Worm (Caenorhabditis elegans) whole organism, L3 larva: ENCODE data around the gene C10A4.9.

ENCODE experiments used
- R02D3.7 ChIP-seq: fragments of 150-350 bp; optimal IDR thresholded peaks from 2 replicates; lab custom pipeline; 2014; ENCODE audit warnings: missing biosample characterization, missing genetic modification characterization
- ZK546.5 ChIP-seq: sonication (generic microtip); optimal IDR thresholded peaks from 2 replicates; lab custom pipeline; 2017; ENCODE audit warnings: missing biosample characterization, missing genetic modification characterization
- aly-2 ChIP-seq: fragments of 150-350 bp; optimal IDR thresholded peaks from 2 replicates; lab custom pipeline; 2014; ENCODE audit warnings: missing biosample characterization, missing genetic modification characterization
- ama-1 ChIP-seq: fragments of 150-350 bp; optimal IDR thresholded peaks from 2 replicates; lab custom pipeline; 2018
- ceh-16 ChIP-seq: sonication (generic microtip); optimal IDR thresholded peaks from 2 replicates; lab custom pipeline; 2017; ENCODE audit warnings: missing biosample characterization, missing genetic modification characterization
- ceh-28 ChIP-seq: fragments of 150-350 bp; optimal IDR thresholded peaks from 2 replicates; lab custom pipeline; 2014; ENCODE audit warnings: missing biosample characterization, missing genetic modification reagents, missing genetic modification characterization
- ceh-9 ChIP-seq: sonication (generic microtip); optimal IDR thresholded peaks from 2 replicates; lab custom pipeline; 2018; ENCODE audit warnings: missing biosample characterization, missing genetic modification characterization
- daf-12 ChIP-seq: fragments of 150-350 bp; optimal IDR thresholded peaks from 2 replicates; lab custom pipeline; 2014; ENCODE audit warnings: missing biosample characterization, missing genetic modification reagents, missing genetic modification characterization
- egl-27 ChIP-seq: sonication (generic microtip); optimal IDR thresholded peaks from 4 replicates; lab custom pipeline; 2017; ENCODE audit warnings: missing biosample characterization, missing genetic modification reagents, missing genetic modification characterization
- egl-5 ChIP-seq: fragments of 150-350 bp; optimal IDR thresholded peaks from 2 replicates; lab custom pipeline; 2017; ENCODE audit warnings: missing biosample characterization, missing genetic modification reagents, missing genetic modification characterization, inconsistent platforms
- elt-2 ChIP-seq: sonication (generic microtip); optimal IDR thresholded peaks from 2 replicates; lab custom pipeline; 2016; ENCODE audit warnings: missing genetic modification reagents, mild to moderate bottlenecking, missing genetic modification characterization, missing compliant biosample characterization
- elt-3 ChIP-seq, 3 experiments: fragments of 150-350 bp in 1 of 3; sonication (generic microtip) in 2 of 3; optimal IDR thresholded peaks; 2 replicates in 2 of 3; 4 replicates in 1 of 3; lab custom pipeline; 2014 to 2017; ENCODE audit warnings: missing biosample characterization in 3 of 3, missing genetic modification characterization in 3 of 3
- fkh-10 ChIP-seq: sonication (generic microtip); optimal IDR thresholded peaks from 2 replicates; lab custom pipeline; 2017; ENCODE audit warnings: missing biosample characterization, missing genetic modification reagents, missing genetic modification characterization
- fos-1 ChIP-seq: fragments of 150-350 bp; optimal IDR thresholded peaks from 2 replicates; lab custom pipeline; 2014; ENCODE audit warnings: missing biosample characterization, missing genetic modification characterization
- hmg-11 ChIP-seq: sonication (generic microtip); optimal IDR thresholded peaks from 2 replicates; lab custom pipeline; 2016; ENCODE audit warnings: missing genetic modification characterization, missing compliant biosample characterization
- jun-1 ChIP-seq: fragments of 150-350 bp; optimal IDR thresholded peaks from 2 replicates; lab custom pipeline; 2014; ENCODE audit warnings: missing biosample characterization, missing genetic modification reagents, missing genetic modification characterization
- lin-15B ChIP-seq: fragments of 150-350 bp; optimal IDR thresholded peaks from 2 replicates; lab custom pipeline; 2014; ENCODE audit warnings: missing biosample characterization, missing genetic modification characterization
- mdl-1 ChIP-seq: fragments of 150-350 bp; optimal IDR thresholded peaks from 2 replicates; lab custom pipeline; 2014; ENCODE audit warnings: missing biosample characterization, missing genetic modification characterization
- mml-1 ChIP-seq: fragments of 150-350 bp; sonication (generic microtip); optimal IDR thresholded peaks from 3 replicates; lab custom pipeline; 2014; ENCODE audit warnings: missing biosample characterization, missing genetic modification characterization
- nfya-1 ChIP-seq: sonication (generic microtip); optimal IDR thresholded peaks from 2 replicates; lab custom pipeline; 2017; ENCODE audit warnings: missing genetic modification characterization, mild to moderate bottlenecking, missing compliant biosample characterization, antibody characterized with exemption, moderate library complexity; ENCODE audit not compliant: insufficient read depth
- nhr-11 ChIP-seq: fragments of 150-350 bp; optimal IDR thresholded peaks from 2 replicates; lab custom pipeline; 2014; ENCODE audit warnings: missing biosample characterization, missing genetic modification characterization
- nhr-12 ChIP-seq: fragments of 150-350 bp; optimal IDR thresholded peaks from 2 replicates; lab custom pipeline; 2014; ENCODE audit warnings: missing biosample characterization, missing genetic modification characterization
- nhr-23 ChIP-seq: fragments of 150-350 bp; optimal IDR thresholded peaks from 2 replicates; lab custom pipeline; 2014; ENCODE audit warnings: missing biosample characterization, missing genetic modification reagents, missing genetic modification characterization
- nhr-25 ChIP-seq: sonication (generic microtip); optimal IDR thresholded peaks from 2 replicates; lab custom pipeline; 2017; ENCODE audit warnings: missing biosample characterization, missing genetic modification characterization
- nhr-28 ChIP-seq: fragments of 150-350 bp; optimal IDR thresholded peaks from 2 replicates; lab custom pipeline; 2014; ENCODE audit warnings: missing biosample characterization, missing genetic modification characterization
- nhr-43 ChIP-seq: sonication (generic microtip); optimal IDR thresholded peaks from 2 replicates; lab custom pipeline; 2016; ENCODE audit warnings: mild to moderate bottlenecking, missing genetic modification characterization, missing compliant biosample characterization; ENCODE audit not compliant: poor library complexity, severe bottlenecking
- nhr-67 ChIP-seq: fragments of 150-350 bp; optimal IDR thresholded peaks from 2 replicates; lab custom pipeline; 2014; ENCODE audit warnings: missing biosample characterization, missing genetic modification characterization
- nhr-76 ChIP-seq: fragments of 150-350 bp; sonication (generic microtip); optimal IDR thresholded peaks from 5 replicates; lab custom pipeline; 2014; ENCODE audit warnings: missing biosample characterization, missing genetic modification characterization
- nhr-77 ChIP-seq: fragments of 150-350 bp; optimal IDR thresholded peaks from 2 replicates; lab custom pipeline; 2014; ENCODE audit warnings: missing biosample characterization, missing genetic modification characterization
- skn-1 ChIP-seq: fragments of 150-350 bp; optimal IDR thresholded peaks from 2 replicates; lab custom pipeline; 2014; ENCODE audit warnings: missing biosample characterization, missing genetic modification characterization
- snpc-4 ChIP-seq: fragments of 150-350 bp; optimal IDR thresholded peaks from 2 replicates; lab custom pipeline; 2014; ENCODE audit warnings: missing biosample characterization, missing genetic modification characterization
- unc-39 ChIP-seq: sonication (generic microtip); optimal IDR thresholded peaks from 4 replicates; lab custom pipeline; 2017; ENCODE audit warnings: missing biosample characterization, missing genetic modification characterization
- unc-62 ChIP-seq: fragments of 150-350 bp; sonication (generic microtip); optimal IDR thresholded peaks from 4 replicates; lab custom pipeline; 2014; ENCODE audit warnings: missing biosample characterization, missing genetic modification reagents, missing genetic modification characterization
- zag-1 ChIP-seq: fragments of 150-350 bp; optimal IDR thresholded peaks from 2 replicates; lab custom pipeline; 2014; ENCODE audit warnings: missing biosample characterization, missing genetic modification characterization
- ztf-11 ChIP-seq: fragments of 150-350 bp; optimal IDR thresholded peaks from 2 replicates; lab custom pipeline; 2014; ENCODE audit warnings: missing biosample characterization, missing genetic modification characterization

The C10A4.9 gene

DNA sequence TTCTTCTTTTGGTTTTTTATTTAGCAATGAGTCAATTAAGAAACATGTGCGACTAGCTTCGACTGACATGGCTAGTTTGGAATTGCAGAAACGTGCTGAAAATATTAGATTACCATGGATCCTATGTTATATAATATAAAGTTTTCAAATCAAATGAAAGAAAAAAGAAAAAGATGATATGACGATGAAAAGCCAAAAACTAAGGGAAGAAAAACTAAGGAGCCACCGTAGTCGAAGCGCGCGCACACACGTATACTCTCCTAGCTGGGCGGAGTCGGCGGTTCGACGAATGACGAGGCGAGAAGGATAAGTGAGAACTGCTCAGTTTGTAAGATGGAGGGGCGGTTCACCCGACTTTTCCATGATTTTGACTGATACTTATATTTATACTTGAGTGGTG is 4.1 kb downstream of the C10A4.9 start, which contains the start of gene mnm-2:
TSS of gene mnm-2 (minus strand) at position 101 of the 400 bp plus-strand sequence.
- no peak for TF ChIP-seq nhr-11 (tag; lab: Kevin White, UChicago)
- no peak for TF ChIP-seq R02D3.7 (tag; lab: Kevin White, UChicago)
- no peak for TF ChIP-seq nhr-76
- TF ChIP-seq nhr-12 (tag; lab: Kevin White, UChicago): no peak
- no peak for TF ChIP-seq nhr-25 (tag; lab: Kevin White, UChicago)
- no peak for TF ChIP-seq nfya-1 (tag; lab: Kevin White, UChicago)
- TF ChIP-seq jun-1: no peak

DNA sequence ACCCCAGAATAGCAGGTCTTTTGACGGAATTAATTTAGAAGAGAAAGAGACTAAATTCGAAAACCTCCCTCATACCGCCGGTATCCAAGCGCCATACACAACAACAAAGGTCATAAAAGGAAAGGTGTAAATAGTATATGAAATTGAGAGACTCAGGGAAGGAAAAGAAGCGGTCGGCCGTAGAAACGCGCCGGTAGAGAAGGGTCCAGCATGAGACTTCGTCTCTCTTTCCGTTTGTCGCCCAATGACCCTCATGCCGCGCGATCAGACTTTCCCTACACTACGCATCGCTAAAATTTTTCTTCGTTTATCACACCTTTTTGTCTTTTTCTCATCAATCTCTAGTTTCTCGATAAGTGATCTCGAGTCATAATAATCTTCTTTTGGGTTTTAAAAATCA is 9.8 kb downstream of the C10A4.9 start:
- TF ChIP-seq R02D3.7 (tag; lab: Kevin White, UChicago): no peak
- peak; percentile 20 for TF ChIP-seq nhr-23 (tag; lab: Kevin White, UChicago)
- no peak for TF ChIP-seq lin-15B (tag; lab: Kevin White, UChicago)
- TF ChIP-seq fkh-10 (GFP tag; lab: Kevin White, UChicago): no peak
- TF ChIP-seq nhr-25 (tag; lab: Kevin White, UChicago): peak; percentile 54
- TF ChIP-seq hmg-11 (tag; lab: Kevin White, UChicago): peak; percentile 31
- TF ChIP-seq unc-39 (tag; lab: Kevin White, UChicago): no peak
- no peak for TF ChIP-seq ztf-11 (tag; lab: Kevin White, UChicago)
- no peak for TF ChIP-seq nhr-76
- TF ChIP-seq, all 47 proteins: peak for 3

DNA sequence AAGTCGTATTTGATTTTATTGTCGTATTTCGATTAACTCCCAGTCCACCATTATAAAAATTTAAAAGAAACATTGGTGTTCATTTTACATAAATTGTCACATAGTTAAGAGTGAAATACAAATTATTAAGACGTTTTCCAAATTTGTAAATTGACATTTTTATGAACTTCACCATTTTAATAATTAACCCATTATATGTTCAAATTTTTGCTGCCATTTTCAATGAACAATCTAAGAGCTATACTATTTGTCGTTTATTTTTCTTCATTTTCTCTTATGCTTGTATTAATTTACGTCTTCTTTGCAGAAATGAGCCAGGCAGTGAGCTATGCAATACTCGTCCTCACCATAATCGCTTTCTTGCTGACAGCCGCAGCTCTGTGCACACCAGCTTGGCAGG is 10.5 kb downstream of the C10A4.9 start, which contains the start of gene clc-2:
TSS of gene clc-2 (plus strand) at position 301 of the 400 bp plus-strand sequence.
- TF ChIP-seq elt-3 (tag; optimal IDR thresholded peaks at IDR 0.05; lab: Kevin White, UChicago) (no peak), ceh-16 (no peak), nhr-25 (tag; lab: Kevin White, UChicago) (no peak), jun-1 (no peak), nhr-67 (tag; lab: Kevin White, UChicago) (no peak), nhr-28 (tag; lab: Kevin White, UChicago) (no peak)

DNA sequence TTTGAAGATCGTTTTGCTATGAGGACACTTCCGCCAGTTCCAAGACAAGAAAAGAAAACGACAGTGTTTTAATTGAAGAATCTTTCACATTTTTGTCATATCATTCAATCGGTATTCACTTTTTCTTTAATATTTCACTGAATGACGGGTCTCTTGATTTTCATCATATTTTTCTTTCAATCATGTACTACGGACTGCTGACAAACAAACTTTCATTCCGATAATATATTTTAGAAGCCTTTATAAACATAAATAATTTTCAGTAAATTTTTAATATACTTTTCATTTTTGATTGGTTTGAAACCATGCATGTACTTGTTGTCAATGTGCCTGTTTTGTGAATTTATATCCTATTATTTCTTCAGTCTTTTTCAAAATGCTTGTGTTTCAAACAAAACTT is 12.6 kb downstream of the C10A4.9 start, which contains the start of gene clc-5:
TSS of gene clc-5 (plus strand) at position 301 of the 400 bp plus-strand sequence.
- TF ChIP-seq zag-1 (tag; lab: Kevin White, UChicago) (no peak), elt-2 (tag; lab: Kevin White, UChicago) (no peak), mdl-1 (tag; lab: Kevin White, UChicago) (no peak), aly-2 (tag; lab: Kevin White, UChicago) (no peak), ZK546.5 (tag; lab: Kevin White, UChicago) (no peak), ceh-9 (tag; lab: Kevin White, UChicago) (no peak), fos-1 (tag; lab: Kevin White, UChicago) (no peak), nhr-77 (tag; lab: Kevin White, UChicago) (no peak), egl-27 (tag; lab: Kevin White, UChicago) (no peak), unc-62 (GFP tag; lab: Kevin White, UChicago) (no peak), nhr-28 (tag; lab: Kevin White, UChicago) (no peak), nfya-1 (tag; lab: Kevin White, UChicago) (no peak)

DNA sequence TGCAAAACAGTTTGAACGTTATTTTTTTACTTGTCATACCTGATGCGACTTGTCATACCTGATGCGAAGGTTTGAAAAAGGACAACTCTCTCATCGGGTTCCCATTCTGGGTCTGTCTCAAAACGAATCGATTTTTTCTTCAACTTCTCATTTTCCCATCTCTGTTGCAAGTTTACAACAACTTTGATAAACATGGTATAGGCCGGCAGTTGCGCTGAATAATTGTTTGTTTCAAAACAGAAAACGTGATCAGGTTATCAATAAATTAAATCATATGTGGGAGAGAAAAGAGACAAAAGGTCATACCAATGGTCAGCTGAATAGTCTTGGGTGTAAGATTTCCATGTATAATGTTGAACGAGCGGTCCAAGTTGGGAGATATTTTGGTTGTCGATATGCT is 16.2 kb downstream of the C10A4.9 start:
- TF ChIP-seq jun-1 (peak; percentile 6), elt-2 (tag; lab: Kevin White, UChicago) (no peak), mml-1 (no peak)

DNA sequence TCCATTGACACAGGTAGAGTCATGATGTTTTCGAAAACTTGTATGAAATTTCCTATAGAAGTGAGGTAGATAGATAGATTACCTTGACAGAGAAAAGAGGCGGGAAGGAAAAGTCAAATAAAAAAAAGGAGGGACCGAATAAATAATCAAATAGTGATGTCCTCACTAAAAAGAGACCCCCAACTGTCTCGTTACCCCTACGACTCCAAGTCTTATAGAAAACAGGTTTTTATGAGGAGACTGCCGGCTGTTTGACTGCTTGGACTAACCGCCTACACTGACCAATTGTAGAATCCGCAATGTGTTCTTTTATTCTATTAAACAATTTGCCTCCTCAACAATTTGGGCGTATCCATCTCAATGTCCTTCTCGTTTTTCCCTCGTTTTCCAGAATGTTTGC is 17.3 kb downstream of the C10A4.9 start, which contains the start of gene C01C10.2:
TSS of gene C01C10.2 (minus strand) at position 170 of the 400 bp plus-strand sequence.
- no peak for TF ChIP-seq nhr-43 (tag; lab: Kevin White, UChicago)
- TF ChIP-seq mdl-1 (tag; lab: Kevin White, UChicago): no peak
- TF ChIP-seq ceh-28 (tag; lab: Kevin White, UChicago): no peak
- TF ChIP-seq nhr-23 (tag; lab: Kevin White, UChicago): no peak
- TF ChIP-seq egl-5 (tag; lab: Kevin White, UChicago): peak; percentile 2
- TF ChIP-seq R02D3.7 (tag; lab: Kevin White, UChicago): no peak
- no peak for TF ChIP-seq skn-1 (tag; lab: Kevin White, UChicago)
- peak; percentile 39 for TF ChIP-seq nfya-1 (tag; lab: Kevin White, UChicago)
- no peak for TF ChIP-seq lin-15B (tag; lab: Kevin White, UChicago)
- no peak for TF ChIP-seq jun-1
- TF ChIP-seq daf-12: no peak
- TF ChIP-seq nhr-25 (tag; lab: Kevin White, UChicago): peak; percentile 46
- no peak for TF ChIP-seq unc-62 (GFP tag; lab: Kevin White, UChicago)
- TF ChIP-seq mml-1: no peak
- TF ChIP-seq snpc-4 (tag; lab: Kevin White, UChicago): no peak
- TF ChIP-seq ama-1 (lab: Kevin White, UChicago): no peak
- no peak for TF ChIP-seq unc-39 (tag; lab: Kevin White, UChicago)
- TF ChIP-seq nhr-77 (tag; lab: Kevin White, UChicago): no peak
- no peak for TF ChIP-seq nhr-12 (tag; lab: Kevin White, UChicago)
